Fruit fly (Drosophila melanogaster) whole organism, embryonic: ENCODE measurements around the gene CG10570.
A peak's percentile ranks its signal among the peaks of the same experiment; 100 is the strongest.

Experiments used
- CG10321 ChIP-seq: fragments of 200-800 bp; sonication (Bioruptor generic); IDR thresholded peaks from 2 replicates; pipeline ENCODE4 v1.3.6; 2022; ENCODE audit warnings: missing biosample characterization, missing genetic modification characterization
- CG12104 ChIP-seq: fragments of 200-800 bp; sonication (Bioruptor generic); optimal IDR thresholded peaks from 3 replicates; lab custom pipeline; 2016; ENCODE audit warnings: missing biosample characterization, missing genetic modification characterization
- CG12659 ChIP-seq: fragments of 200-800 bp; sonication (Bioruptor generic); optimal IDR thresholded peaks from 3 replicates; lab custom pipeline; 2017; ENCODE audit warnings: mild to moderate bottlenecking, missing biosample characterization, missing genetic modification reagents, missing genetic modification characterization
- CG12744 ChIP-seq: fragments of 200-800 bp; sonication (Bioruptor generic); optimal IDR thresholded peaks from 2 replicates; lab custom pipeline; 2016; ENCODE audit warnings: missing biosample characterization, missing genetic modification characterization
- CG13424 ChIP-seq: fragments of 200-800 bp; sonication (Bioruptor generic); optimal IDR thresholded peaks from 2 replicates; lab custom pipeline; 2019; ENCODE audit warnings: missing biosample characterization, mild to moderate bottlenecking, missing genetic modification characterization, moderate library complexity
- CG13624 ChIP-seq: fragments of 200-800 bp; sonication (Bioruptor generic); optimal IDR thresholded peaks from 2 replicates; lab custom pipeline; 2016; ENCODE audit warnings: missing biosample characterization, missing genetic modification characterization
- CG15073 ChIP-seq: fragments of 200-800 bp; sonication (Bioruptor generic); optimal IDR thresholded peaks from 2 replicates; lab custom pipeline; 2016; ENCODE audit warnings: missing biosample characterization, missing genetic modification characterization
- CG1602 ChIP-seq: fragments of 200-800 bp; sonication (Bioruptor generic); optimal IDR thresholded peaks from 3 replicates; lab custom pipeline; 2016; ENCODE audit warnings: missing biosample characterization, missing genetic modification characterization
- CG16813 ChIP-seq: fragments of 200-800 bp; sonication (Bioruptor generic); IDR thresholded peaks from 3 replicates; pipeline ENCODE4 v1.3.6; 2022; ENCODE audit warnings: missing biosample characterization, missing genetic modification characterization; ENCODE audit not compliant: partially characterized antibody
- CG2116 ChIP-seq: fragments of 200-800 bp; sonication (Bioruptor generic); optimal IDR thresholded peaks from 3 replicates; lab custom pipeline; 2018; ENCODE audit warnings: missing biosample characterization, mild to moderate bottlenecking, missing genetic modification characterization
- CG3065 ChIP-seq: fragments of 200-800 bp; sonication (Bioruptor generic); optimal IDR thresholded peaks from 2 replicates; lab custom pipeline; 2016; ENCODE audit warnings: missing biosample characterization, missing genetic modification characterization
- CG32767 ChIP-seq: fragments of 200-800 bp; sonication (Bioruptor generic); IDR thresholded peaks from 2 replicates; pipeline ENCODE4 v1.3.6; 2022; ENCODE audit warnings: missing biosample characterization, missing genetic modification characterization
- CG3847 ChIP-seq: fragments of 200-800 bp; sonication (Bioruptor generic); IDR thresholded peaks from 2 replicates; pipeline ENCODE4 v1.3.6; 2022; ENCODE audit warnings: missing biosample characterization, missing genetic modification characterization
- CG4360 ChIP-seq: fragments of 200-800 bp; sonication (Bioruptor generic); IDR thresholded peaks from 2 replicates; pipeline ENCODE4 v1.3.6; 2022; ENCODE audit warnings: missing biosample characterization, missing genetic modification characterization
- CG8924 ChIP-seq: fragments of 200-800 bp; optimal IDR thresholded peaks from 3 replicates; lab custom pipeline; 2019; ENCODE audit warnings: missing biosample characterization, mild to moderate bottlenecking, missing genetic modification characterization, moderate library complexity
- CG9215 ChIP-seq: fragments of 200-800 bp; sonication (Bioruptor generic); IDR thresholded peaks from 2 replicates; pipeline ENCODE4 v1.3.6; 2022; ENCODE audit warnings: missing biosample characterization, missing genetic modification characterization
- Dbx ChIP-seq: fragments of 200-800 bp; sonication (Bioruptor generic); IDR thresholded peaks from 3 replicates; pipeline ENCODE4 v1.3.6; 2022; ENCODE audit warnings: missing biosample characterization, missing genetic modification characterization
- Dfd ChIP-seq, 2 experiments: fragments of >200 bp; optimal IDR thresholded peaks; 2 replicates each; lab custom pipeline; 2017; ENCODE audit warnings: missing biosample characterization in 2 of 2, missing genetic modification characterization in 2 of 2
- Doc3 ChIP-seq: fragments of 200-800 bp; sonication (Bioruptor generic); IDR thresholded peaks from 3 replicates; pipeline ENCODE4 v1.3.6; 2022; ENCODE audit warnings: missing biosample characterization, missing genetic modification characterization; ENCODE audit not compliant: partially characterized antibody
- GATAe ChIP-seq: fragments of 200-800 bp; sonication (Bioruptor generic); conservative IDR thresholded peaks from 2 replicates; pipeline ENCODE4 v1.3.6; 2022; ENCODE audit warnings: missing biosample characterization, missing genetic modification characterization
- HmgD ChIP-seq: fragments of 200-800 bp; sonication (Bioruptor generic); optimal IDR thresholded peaks from 3 replicates; lab custom pipeline; 2016; ENCODE audit warnings: missing biosample characterization, missing genetic modification characterization
- HmgZ ChIP-seq: fragments of 200-800 bp; sonication (Bioruptor generic); optimal IDR thresholded peaks from 2 replicates; lab custom pipeline; 2018; ENCODE audit warnings: missing biosample characterization, mild to moderate bottlenecking, missing genetic modification characterization
- Meics ChIP-seq: fragments of 200-800 bp; sonication (Bioruptor generic); optimal IDR thresholded peaks from 2 replicates; lab custom pipeline; 2017; ENCODE audit warnings: missing biosample characterization, mild to moderate bottlenecking, missing genetic modification characterization
- Myb ChIP-seq: fragments of 200-800 bp; sonication (Bioruptor generic); optimal IDR thresholded peaks from 2 replicates; lab custom pipeline; 2016; ENCODE audit warnings: missing biosample characterization, missing genetic modification characterization
- Ptx1 ChIP-seq: fragments of 200-800 bp; sonication (Bioruptor generic); IDR thresholded peaks from 2 replicates; pipeline ENCODE4 v1.3.6; 2022; ENCODE audit warnings: missing biosample characterization, missing genetic modification characterization
- Ravus ChIP-seq: fragments of 200-800 bp; sonication (Bioruptor generic); IDR thresholded peaks from 2 replicates; pipeline ENCODE4 v1.3.6; 2022; ENCODE audit warnings: missing biosample characterization, missing genetic modification characterization
- Rfx ChIP-seq: fragments of 200-800 bp; sonication (Bioruptor generic); IDR thresholded peaks from 2 replicates; pipeline ENCODE4 v1.3.6; 2022; ENCODE audit warnings: missing biosample characterization, missing genetic modification characterization
- Vsx1 ChIP-seq: fragments of 200-800 bp; sonication (Bioruptor generic); optimal IDR thresholded peaks from 2 replicates; lab custom pipeline; 2017; ENCODE audit warnings: missing biosample characterization, mild to moderate bottlenecking, missing genetic modification characterization, missing genetic modification reagents
- ara ChIP-seq: fragments of 200-800 bp; sonication (Bioruptor generic); IDR thresholded peaks from 2 replicates; pipeline ENCODE4 v1.3.6; 2022; ENCODE audit warnings: missing biosample characterization, missing genetic modification characterization
- btn ChIP-seq: fragments of 200-800 bp; sonication (Bioruptor generic); optimal IDR thresholded peaks from 2 replicates; lab custom pipeline; 2016; ENCODE audit warnings: missing biosample characterization, missing genetic modification characterization
- cad ChIP-seq: fragments of >200 bp; optimal IDR thresholded peaks from 2 replicates; lab custom pipeline; 2017; ENCODE audit warnings: missing biosample characterization, missing genetic modification characterization
- cato ChIP-seq: fragments of 200-800 bp; sonication (Bioruptor generic); optimal IDR thresholded peaks from 2 replicates; lab custom pipeline; 2016; ENCODE audit warnings: missing biosample characterization, missing genetic modification characterization, borderline replicate concordance
- chinmo ChIP-seq: fragments of 200-800 bp; sonication (Bioruptor generic); IDR thresholded peaks from 4 replicates; pipeline ENCODE4 v1.3.6; 2022; ENCODE audit warnings: missing biosample characterization, missing genetic modification characterization; ENCODE audit not compliant: partially characterized antibody
- dmrt11E ChIP-seq: fragments of 200-800 bp; sonication (Bioruptor generic); optimal IDR thresholded peaks from 3 replicates; lab custom pipeline; 2018; ENCODE audit warnings: missing biosample characterization, mild to moderate bottlenecking, missing genetic modification characterization, moderate library complexity
- fru ChIP-seq: fragments of >200 bp; optimal IDR thresholded peaks from 2 replicates; lab custom pipeline; 2017
- gfzf ChIP-seq: fragments of 200-800 bp; sonication (Bioruptor generic); optimal IDR thresholded peaks from 2 replicates; lab custom pipeline; 2016; ENCODE audit warnings: missing biosample characterization, mild to moderate bottlenecking, missing genetic modification characterization, moderate library complexity
- grn ChIP-seq: fragments of 200-800 bp; sonication (Bioruptor generic); optimal IDR thresholded peaks from 3 replicates; lab custom pipeline; 2017; ENCODE audit warnings: missing biosample characterization, missing genetic modification characterization
- kni ChIP-seq: fragments of 200-800 bp; sonication (Bioruptor generic); optimal IDR thresholded peaks from 3 replicates; lab custom pipeline; 2017; ENCODE audit warnings: mild to moderate bottlenecking, missing biosample characterization, missing genetic modification reagents, missing genetic modification characterization
- knrl ChIP-seq: fragments of 200-800 bp; sonication (Bioruptor generic); IDR thresholded peaks from 3 replicates; pipeline ENCODE4 v1.3.6; 2022; ENCODE audit warnings: missing biosample characterization, missing genetic modification characterization; ENCODE audit not compliant: partially characterized antibody
- mld ChIP-seq: fragments of 200-800 bp; sonication (Bioruptor generic); IDR thresholded peaks from 3 replicates; pipeline ENCODE4 v1.3.6; 2022; ENCODE audit warnings: missing biosample characterization, missing genetic modification characterization; ENCODE audit not compliant: partially characterized antibody
- pb ChIP-seq: fragments of 200-800 bp; sonication (Bioruptor generic); optimal IDR thresholded peaks from 3 replicates; lab custom pipeline; 2016; ENCODE audit warnings: missing biosample characterization, missing genetic modification characterization
- phol ChIP-seq: fragments of 200-800 bp; sonication (Bioruptor generic); optimal IDR thresholded peaks from 3 replicates; lab custom pipeline; 2018; ENCODE audit warnings: missing biosample characterization, mild to moderate bottlenecking, missing genetic modification characterization, moderate library complexity
- ranshi ChIP-seq: fragments of 200-800 bp; sonication (Bioruptor generic); IDR thresholded peaks from 2 replicates; pipeline ENCODE4 v1.3.6; 2022; ENCODE audit warnings: missing biosample characterization, missing genetic modification characterization
- schlank ChIP-seq: fragments of 200-800 bp; sonication (Bioruptor generic); optimal IDR thresholded peaks from 2 replicates; lab custom pipeline; 2018; ENCODE audit warnings: missing biosample characterization, mild to moderate bottlenecking, missing genetic modification characterization
- shn ChIP-seq: fragments of 200-800 bp; sonication (Bioruptor generic); optimal IDR thresholded peaks from 3 replicates; lab custom pipeline; 2016; ENCODE audit warnings: missing biosample characterization, missing genetic modification characterization
- slp2 ChIP-seq: fragments of 200-800 bp; sonication (Bioruptor generic); optimal IDR thresholded peaks from 2 replicates; lab custom pipeline; 2016; ENCODE audit warnings: missing biosample characterization, missing genetic modification characterization
- so ChIP-seq: fragments of 200-800 bp; sonication (Bioruptor generic); IDR thresholded peaks from 3 replicates; pipeline ENCODE4 v1.3.6; 2022; ENCODE audit warnings: missing biosample characterization, missing genetic modification characterization
- trh ChIP-seq: fragments of 200-800 bp; sonication (Bioruptor generic); optimal IDR thresholded peaks from 2 replicates; lab custom pipeline; 2016; ENCODE audit warnings: missing biosample characterization, missing genetic modification characterization
- wor ChIP-seq: fragments of 200-800 bp; sonication (Bioruptor generic); IDR thresholded peaks from 2 replicates; pipeline ENCODE4 v1.3.6; 2022; ENCODE audit warnings: missing biosample characterization, missing genetic modification characterization
- zf30C ChIP-seq: fragments of 200-800 bp; sonication (Bioruptor generic); optimal IDR thresholded peaks from 3 replicates; lab custom pipeline; 2018; ENCODE audit warnings: missing biosample characterization, mild to moderate bottlenecking, missing genetic modification characterization

The CG10570 gene

dm6 chr2L:18858661-18859532 lies 47.8 kb upstream of the CG10570 start, which contains the start of the genes CG10602 and mRpL13 (continued):
- TF ChIP-seq gfzf (GFP tag; lab: Kevin White, UChicago): peak; percentile 99
- no peak for TF ChIP-seq grn
- peak; percentile 77 for TF ChIP-seq HmgZ (tag; lab: Kevin White, UChicago)
- TF ChIP-seq CG1602: no peak
- peak; percentile 77; the same call in 1 of the 3 replicates for TF ChIP-seq knrl (GFP tag; lab: Robert Waterston, UW)
- peak; percentile 63 for TF ChIP-seq phol (tag; lab: Kevin White, UChicago)
- peak; percentile 36; the same call in 2 of the 3 replicates for TF ChIP-seq CG16813 (GFP tag; lab: Robert Waterston, UW)
- peak; percentile 45 for TF ChIP-seq CG13624
- TF ChIP-seq CG2116: peak; percentile 36
- TF ChIP-seq Dbx: no peak
- TF ChIP-seq ara: no peak
- TF ChIP-seq CG3065 (GFP tag; lab: Kevin White, UChicago): no peak
- TF ChIP-seq wor (GFP tag; lab: Robert Waterston, UW): no peak
- no peak for TF ChIP-seq Ravus (GFP tag; lab: Robert Waterston, UW)
- no peak for TF ChIP-seq CG15073 (GFP tag; lab: Kevin White, UChicago)
- TF ChIP-seq Ptx1 (GFP tag; lab: Robert Waterston, UW): no peak
- TF ChIP-seq CG8924 (tag; lab: Kevin White, UChicago): peak; percentile 67
- TF ChIP-seq CG9215: no peak
- no peak for TF ChIP-seq zf30C (GFP tag; lab: Kevin White, UChicago)
- peak; percentile 86 for TF ChIP-seq CG4360 (GFP tag; lab: Robert Waterston, UW)
- TF ChIP-seq CG12104 (GFP tag; lab: Kevin White, UChicago): no peak
- TF ChIP-seq so (GFP tag; lab: Robert Waterston, UW): no peak
- TF ChIP-seq trh (GFP tag; lab: Kevin White, UChicago): no peak
- TF ChIP-seq dmrt11E (tag; lab: Kevin White, UChicago): peak; percentile 5
- TF ChIP-seq Myb (GFP tag; lab: Kevin White, UChicago): peak; percentile 72
- TF ChIP-seq Doc3: no peak
- TF ChIP-seq pb (GFP tag; lab: Kevin White, UChicago): no peak
- TF ChIP-seq schlank (tag; lab: Kevin White, UChicago): no peak
- TF ChIP-seq ranshi (GFP tag; lab: Robert Waterston, UW): no peak
- no peak for TF ChIP-seq mld (GFP tag; lab: Robert Waterston, UW)
- TF ChIP-seq CG12744 (GFP tag; lab: Kevin White, UChicago): peak; percentile 13
- peak; percentile 18 for TF ChIP-seq CG13424 (tag; lab: Kevin White, UChicago)
- TF ChIP-seq GATAe (GFP tag; lab: Robert Waterston, UW): no peak
- peak; percentile 73 for TF ChIP-seq CG12659 (GFP tag; lab: Kevin White, UChicago)
- no peak for TF ChIP-seq cad (GFP tag; lab: Kevin White, UChicago)
- peak; percentile 75; the same call in 1 of the 4 replicates for TF ChIP-seq chinmo
- TF ChIP-seq Rfx: peak; percentile 37; the same call in 1 of the 2 replicates
- no peak for TF ChIP-seq kni (GFP tag; lab: Kevin White, UChicago)
- TF ChIP-seq Vsx1: no peak
- peak in 1 of 2 experiments; percentile 94 for TF ChIP-seq Dfd (GFP tag; optimal IDR thresholded peaks at IDR 0.05; lab: Kevin White, UChicago)
- peak; percentile 91 for TF ChIP-seq HmgD
- no peak for TF ChIP-seq CG10321 (GFP tag; lab: Robert Waterston, UW)
- TF ChIP-seq CG3847 (GFP tag; lab: Robert Waterston, UW): peak; percentile 46
- TF ChIP-seq slp2 (GFP tag; lab: Kevin White, UChicago): no peak
- TF ChIP-seq cato (GFP tag; lab: Kevin White, UChicago): no peak
- TF ChIP-seq CG32767 (GFP tag; lab: Robert Waterston, UW): no peak
- TF ChIP-seq btn: no peak
- no peak for TF ChIP-seq Meics (GFP tag; lab: Kevin White, UChicago)
- peak; percentile 0 for TF ChIP-seq shn
- no peak for TF ChIP-seq fru (lab: Kevin White, UChicago)
